Worm (Caenorhabditis elegans) whole organism, L4 larva: ENCODE data around the gene sulp-5.

Source experiments
- F44E2.7 ChIP-seq: fragments of 200-800 bp; sonication (Bioruptor generic); IDR thresholded peaks from 2 replicates; pipeline ENCODE4 v2.1.2; 2022; ENCODE audit warnings: missing genetic modification characterization, missing compliant biosample characterization
- T20F7.1 ChIP-seq: fragments of 200-800 bp; sonication (Bioruptor generic); optimal IDR thresholded peaks from 2 replicates; lab custom pipeline; 2018; ENCODE audit warnings: mild to moderate bottlenecking, missing genetic modification characterization, missing compliant biosample characterization
- T26A8.4 ChIP-seq: fragments of 200-800 bp; sonication (Bioruptor generic); IDR thresholded peaks from 2 replicates; pipeline ENCODE4 v1.3.6; 2022; ENCODE audit warnings: missing genetic modification characterization, missing compliant biosample characterization
- Y105C5A.15 ChIP-seq: fragments of 200-800 bp; sonication (Bioruptor generic); IDR thresholded peaks from 2 replicates; pipeline ENCODE4 v1.3.6; 2022; ENCODE audit warnings: missing genetic modification characterization, missing compliant biosample characterization
- Y48G9A.11 ChIP-seq: fragments of 200-800 bp; sonication (Bioruptor generic); IDR thresholded peaks from 2 replicates; pipeline ENCODE4 v1.3.6; 2022; ENCODE audit warnings: missing genetic modification reagents, missing genetic modification characterization, missing compliant biosample characterization
- Y5F2A.4 ChIP-seq: fragments of 200-800 bp; sonication (Bioruptor generic); optimal IDR thresholded peaks from 2 replicates; lab custom pipeline; 2018; ENCODE audit warnings: mild to moderate bottlenecking, missing genetic modification characterization, missing compliant biosample characterization
- Y75B8A.6 ChIP-seq: fragments of 200-800 bp; sonication (Bioruptor generic); IDR thresholded peaks from 2 replicates; pipeline ENCODE4 v1.3.6; 2022; ENCODE audit warnings: missing genetic modification reagents, missing genetic modification characterization, missing compliant biosample characterization
- ZK546.5 ChIP-seq, 2 experiments: sonication (generic microtip); optimal IDR thresholded peaks; 2 replicates each; lab custom pipeline; 2017; ENCODE audit warnings: missing biosample characterization in 2 of 2, missing genetic modification characterization in 2 of 2
- ceh-28 ChIP-seq: fragments of 150-350 bp; optimal IDR thresholded peaks from 2 replicates; lab custom pipeline; 2014; ENCODE audit warnings: missing biosample characterization, missing genetic modification reagents, missing genetic modification characterization
- ceh-44 ChIP-seq: fragments of 200-800 bp; sonication (Bioruptor generic); IDR thresholded peaks from 2 replicates; pipeline ENCODE4 v1.3.6; 2022; ENCODE audit warnings: missing genetic modification reagents, missing genetic modification characterization, missing compliant biosample characterization
- ceh-62 ChIP-seq: sonication (generic microtip); optimal IDR thresholded peaks from 2 replicates; lab custom pipeline; 2017; ENCODE audit warnings: missing biosample characterization, missing genetic modification characterization
- ces-1 ChIP-seq: fragments of 150-350 bp; sonication (generic microtip); optimal IDR thresholded peaks from 4 replicates; lab custom pipeline; 2014; ENCODE audit warnings: missing biosample characterization, missing genetic modification reagents, missing genetic modification characterization
- cey-2 ChIP-seq: sonication (generic microtip); optimal IDR thresholded peaks from 3 replicates; lab custom pipeline; 2017; ENCODE audit warnings: missing genetic modification characterization, mild to moderate bottlenecking, missing compliant biosample characterization, antibody characterized with exemption, borderline replicate concordance; ENCODE audit not compliant: insufficient read depth
- daf-16 ChIP-seq, 3 experiments: sonication (generic microtip); optimal IDR thresholded peaks; 2 replicates each; lab custom pipeline; 2016 to 2017; ENCODE audit warnings: missing genetic modification characterization in 3 of 3, missing genetic modification reagents in 3 of 3, mild to moderate bottlenecking in 2 of 3, missing compliant biosample characterization in 2 of 3, missing biosample characterization in 1 of 3, moderate library complexity in 1 of 3
- daf-8 ChIP-seq: fragments of 200-800 bp; sonication (Bioruptor generic); IDR thresholded peaks from 2 replicates; pipeline ENCODE4 v1.3.6; 2022; ENCODE audit warnings: missing genetic modification characterization, missing compliant biosample characterization
- dpl-1 ChIP-seq: fragments of 150-350 bp; optimal IDR thresholded peaks from 2 replicates; lab custom pipeline; 2014; ENCODE audit warnings: missing biosample characterization, missing genetic modification reagents, missing genetic modification characterization
- egl-27 ChIP-seq: sonication (generic microtip); optimal IDR thresholded peaks from 3 replicates; lab custom pipeline; 2017; ENCODE audit warnings: missing biosample characterization, missing genetic modification reagents, missing genetic modification characterization
- fos-1 ChIP-seq: fragments of 150-350 bp; optimal IDR thresholded peaks from 2 replicates; lab custom pipeline; 2014; ENCODE audit warnings: missing biosample characterization, missing genetic modification characterization
- gei-8 ChIP-seq: fragments of 200-800 bp; sonication (Bioruptor generic); optimal IDR thresholded peaks from 2 replicates; lab custom pipeline; 2018; ENCODE audit warnings: mild to moderate bottlenecking, missing genetic modification characterization, missing compliant biosample characterization
- lin-39 ChIP-seq: fragments of 150-350 bp; optimal IDR thresholded peaks from 2 replicates; lab custom pipeline; 2014; ENCODE audit warnings: missing biosample characterization, missing genetic modification reagents, missing genetic modification characterization
- madf-9 ChIP-seq: fragments of 200-800 bp; sonication (Bioruptor generic); conservative IDR thresholded peaks from 2 replicates; pipeline ENCODE4 v1.3.6; 2022; ENCODE audit warnings: missing genetic modification reagents, missing genetic modification characterization, missing compliant biosample characterization
- mdl-1 ChIP-seq, 2 experiments: fragments of 150-350 bp in 1 of 2; sonication (generic microtip) in 1 of 2; optimal IDR thresholded peaks; 2 replicates each; lab custom pipeline; 2014 to 2017; ENCODE audit warnings: missing biosample characterization in 2 of 2, missing genetic modification characterization in 2 of 2
- mep-1 ChIP-seq: fragments of 150-350 bp; sonication (generic microtip); optimal IDR thresholded peaks from 3 replicates; lab custom pipeline; 2014; ENCODE audit warnings: missing biosample characterization, missing genetic modification characterization
- nhr-11 ChIP-seq: fragments of 150-350 bp; optimal IDR thresholded peaks from 2 replicates; lab custom pipeline; 2014; ENCODE audit warnings: missing biosample characterization, missing genetic modification characterization
- nhr-28 ChIP-seq: fragments of 150-350 bp; optimal IDR thresholded peaks from 2 replicates; lab custom pipeline; 2014; ENCODE audit warnings: missing biosample characterization, missing genetic modification characterization
- nhr-42 ChIP-seq: fragments of 200-800 bp; sonication (Bioruptor generic); IDR thresholded peaks from 2 replicates; pipeline ENCODE4 v1.3.6; 2022; ENCODE audit warnings: missing genetic modification characterization, missing compliant biosample characterization
- nhr-48 ChIP-seq: sonication (generic microtip); optimal IDR thresholded peaks from 2 replicates; lab custom pipeline; 2016; ENCODE audit warnings: mild to moderate bottlenecking, missing genetic modification characterization, missing compliant biosample characterization
- nhr-77 ChIP-seq: fragments of 150-350 bp; optimal IDR thresholded peaks from 2 replicates; lab custom pipeline; 2014; ENCODE audit warnings: missing biosample characterization, missing genetic modification characterization
- pqm-1 ChIP-seq: sonication (generic microtip); optimal IDR thresholded peaks from 2 replicates; lab custom pipeline; 2017; ENCODE audit warnings: missing biosample characterization, missing genetic modification characterization
- set-16 ChIP-seq: fragments of 200-800 bp; sonication (Bioruptor generic); IDR thresholded peaks from 2 replicates; pipeline ENCODE4 v1.3.6; 2022; ENCODE audit warnings: missing genetic modification reagents, missing genetic modification characterization, missing compliant biosample characterization
- skn-1 ChIP-seq: fragments of 150-350 bp; optimal IDR thresholded peaks from 2 replicates; lab custom pipeline; 2014; ENCODE audit warnings: missing biosample characterization, missing genetic modification characterization
- snpc-1.2 ChIP-seq: fragments of 200-800 bp; sonication (Bioruptor generic); IDR thresholded peaks from 2 replicates; pipeline ENCODE4 v1.3.6; 2022; ENCODE audit warnings: missing genetic modification reagents, missing genetic modification characterization, missing compliant biosample characterization
- unc-39 ChIP-seq: sonication (generic microtip); optimal IDR thresholded peaks from 2 replicates; lab custom pipeline; 2017; ENCODE audit warnings: missing biosample characterization, missing genetic modification characterization
- unc-62 ChIP-seq, 3 experiments: fragments of 150-350 bp in 1 of 3; sonication (generic microtip); optimal IDR thresholded peaks in 2 of 3; peaks in 1 of 3; 1 replicate in 1 of 3; 2 replicates in 2 of 3; lab custom pipeline; 2014 to 2017; ENCODE audit warnings: missing biosample characterization in 3 of 3, missing genetic modification characterization in 3 of 3, missing genetic modification reagents in 3 of 3, missing genotype in 1 of 3
- vab-7 ChIP-seq: fragments of 200-800 bp; sonication (Bioruptor generic); IDR thresholded peaks from 2 replicates; pipeline ENCODE4 v1.3.6; 2022; ENCODE audit warnings: missing genetic modification reagents, missing genetic modification characterization, missing compliant biosample characterization
- zag-1 ChIP-seq: fragments of 150-350 bp; optimal IDR thresholded peaks from 2 replicates; lab custom pipeline; 2014; ENCODE audit warnings: missing biosample characterization, missing genetic modification characterization
- zfp-3 ChIP-seq: fragments of 200-800 bp; sonication (Bioruptor generic); conservative IDR thresholded peaks from 2 replicates; pipeline ENCODE4 v1.3.6; 2022; ENCODE audit warnings: missing genetic modification reagents, missing genetic modification characterization, missing compliant biosample characterization

Gene sulp-5

DNA sequence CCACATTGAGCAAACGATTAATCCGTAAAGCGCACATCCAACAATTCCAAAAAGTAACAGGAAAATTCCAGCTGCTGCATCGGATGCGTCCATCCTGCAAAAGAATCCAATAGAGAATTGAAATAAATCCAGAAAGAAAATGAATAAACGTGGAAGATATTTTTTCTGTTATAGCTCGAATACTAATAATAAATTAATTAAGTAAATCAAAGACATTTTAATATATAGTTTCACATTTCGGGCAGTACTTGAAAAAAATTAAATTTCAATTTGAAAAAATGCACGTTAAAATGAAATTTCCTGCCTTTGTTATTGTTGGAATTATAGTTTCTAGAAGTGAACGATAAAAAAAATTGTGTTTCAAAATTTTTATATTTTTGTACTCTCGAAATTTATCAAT lies 11.7 kb upstream of the sulp-5 start, which contains the start of gene R13H4.7:
Gene R13H4.7 (minus strand): TSS at position 101 of the 400 bp plus-strand sequence.
- TF ChIP-seq T26A8.4, result no peak
- TF ChIP-seq madf-9 (GFP tag; lab: Robert Waterston, UW), result no peak
- TF ChIP-seq F44E2.7, result no peak
- no peak for TF ChIP-seq Y48G9A.11 (GFP tag; lab: Robert Waterston, UW)
- no peak for TF ChIP-seq snpc-1.2 (GFP tag; lab: Robert Waterston, UW)
- TF ChIP-seq ZK546.5 (tag; optimal IDR thresholded peaks at IDR 0.05; lab: Kevin White, UChicago), result no peak
- no peak for TF ChIP-seq fos-1 (tag; lab: Kevin White, UChicago)
- TF ChIP-seq zag-1 (tag; lab: Kevin White, UChicago), result no peak
- TF ChIP-seq vab-7 (GFP tag; lab: Robert Waterston, UW), result no peak
- TF ChIP-seq pqm-1 (tag; lab: Kevin White, UChicago), result no peak
- no peak for TF ChIP-seq dpl-1 (GFP tag; lab: Kevin White, UChicago)
- no peak for TF ChIP-seq mep-1 (tag; lab: Kevin White, UChicago)
- TF ChIP-seq Y5F2A.4 (GFP tag; lab: Kevin White, UChicago), result no peak
- no peak for TF ChIP-seq nhr-28 (tag; lab: Kevin White, UChicago)

ce11 chrV:11875060-11875459 lies 4.8 kb upstream of the sulp-5 start, which contains the start of gene sulp-4:
Gene sulp-4, plus strand, starts transcription at chrV:11875360.
- TF ChIP-seq Y75B8A.6 (GFP tag; lab: Robert Waterston, UW) (no peak), nhr-42 (GFP tag; lab: Robert Waterston, UW) (no peak), cey-2 (tag; lab: Kevin White, UChicago) (no peak), ceh-62 (tag; lab: Kevin White, UChicago) (no peak), Y105C5A.15 (no peak), set-16 (GFP tag; lab: Robert Waterston, UW) (no peak), ceh-28 (tag; lab: Kevin White, UChicago) (no peak), daf-16 (GFP tag; optimal IDR thresholded peaks at IDR 0.05; lab: Kevin White, UChicago) (no peak), daf-16 (tag; optimal IDR thresholded peaks at IDR 0.05; lab: Kevin White, UChicago) (no peak), ceh-44 (no peak), unc-39 (tag; lab: Kevin White, UChicago) (no peak), zag-1 (tag; lab: Kevin White, UChicago) (no peak), daf-8 (GFP tag; lab: Robert Waterston, UW) (no peak), nhr-77 (tag; lab: Kevin White, UChicago) (no peak), ces-1 (GFP tag; lab: Kevin White, UChicago) (no peak), madf-9 (GFP tag; lab: Robert Waterston, UW) (no peak)

DNA sequence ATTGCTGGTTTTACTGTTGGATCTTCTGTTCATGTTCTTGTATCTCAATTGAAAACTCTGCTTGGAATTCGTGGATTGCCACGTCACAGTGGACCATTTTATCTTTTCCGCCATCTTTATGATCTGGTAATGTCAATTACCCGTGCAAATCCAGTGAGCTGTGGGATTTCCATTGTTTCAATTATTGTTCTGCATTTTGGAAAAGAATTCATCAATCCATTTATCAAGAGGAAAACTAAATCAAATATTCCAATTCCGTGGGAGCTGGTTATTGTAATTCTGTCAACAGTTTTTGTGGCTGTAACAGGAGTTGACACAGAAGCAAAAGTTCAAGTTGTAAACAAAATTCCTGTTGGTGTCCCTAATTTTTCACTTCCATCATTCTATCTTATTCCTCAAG lies 3.2 kb upstream of the sulp-5 start:
- TF ChIP-seq gei-8 (no peak), skn-1 (tag; lab: Kevin White, UChicago) (no peak), dpl-1 (GFP tag; lab: Kevin White, UChicago) (no peak), unc-62 (GFP tag; optimal IDR thresholded peaks at IDR 0.05 in 1 of 2; lab: Kevin White, UChicago) (peak in 1 of 2 experiments; percentile 92), unc-62 (tag; optimal IDR thresholded peaks at IDR 0.05; lab: Kevin White, UChicago) (no peak), T26A8.4 (no peak)

DNA sequence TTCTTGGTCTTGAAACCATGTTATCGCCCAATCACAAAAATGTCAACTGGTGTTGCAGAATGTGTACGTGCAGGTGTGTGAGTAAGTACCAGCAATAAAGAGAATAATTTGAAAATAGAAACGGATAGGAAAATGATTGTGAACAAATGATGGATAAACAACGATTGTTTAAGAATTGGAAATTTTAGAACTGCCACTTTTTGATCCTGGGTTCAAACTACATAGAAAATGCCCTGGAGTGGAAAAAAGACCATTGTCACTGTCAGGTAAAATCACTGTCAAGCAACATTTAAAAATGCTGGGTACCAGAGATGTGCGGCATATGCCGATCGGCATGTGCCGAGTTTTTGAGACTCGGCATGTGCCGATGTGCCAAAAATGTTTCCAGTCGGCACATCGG lies 3.4 kb downstream of the sulp-5 start:
- TF ChIP-seq ZK546.5 (tag; optimal IDR thresholded peaks at IDR 0.05; lab: Kevin White, UChicago), result no peak
- TF ChIP-seq nhr-11 (tag; lab: Kevin White, UChicago), result no peak
- no peak for TF ChIP-seq zfp-3 (GFP tag; lab: Robert Waterston, UW)
- TF ChIP-seq nhr-28 (tag; lab: Kevin White, UChicago), result peak; percentile 33
- TF ChIP-seq dpl-1 (GFP tag; lab: Kevin White, UChicago), result no peak
- no peak for TF ChIP-seq mep-1 (tag; lab: Kevin White, UChicago)
- TF ChIP-seq nhr-48 (tag; lab: Kevin White, UChicago), result no peak
- TF ChIP-seq egl-27 (tag; lab: Kevin White, UChicago), result no peak
- TF ChIP-seq unc-62 (GFP tag; optimal IDR thresholded peaks at IDR 0.05 in 1 of 2; lab: Kevin White, UChicago), result peak in 1 of 2 experiments; percentile 92
- TF ChIP-seq unc-62 (tag; optimal IDR thresholded peaks at IDR 0.05; lab: Kevin White, UChicago), result no peak
- TF ChIP-seq lin-39, result no peak
- TF ChIP-seq mdl-1 (tag; optimal IDR thresholded peaks at IDR 0.05; lab: Kevin White, UChicago), result peak in 1 of 2 experiments; percentile 7
- no peak for TF ChIP-seq T20F7.1 (GFP tag; lab: Kevin White, UChicago)
